Worm (Caenorhabditis elegans) whole organism, young adult: ENCODE data around the gene npr-21.

ENCODE experiments used
- C06A6.2 ChIP-seq: fragments of 200-800 bp; sonication (Bioruptor generic); conservative IDR thresholded peaks from 2 replicates; pipeline ENCODE4 v1.3.6; 2022; ENCODE audit warnings: missing genetic modification characterization, missing compliant biosample characterization
- ama-1 ChIP-seq, 3 experiments: fragments of 150-350 bp in 1 of 3; sonication (generic microtip) in 2 of 3; optimal IDR thresholded peaks; 2 replicates each; lab custom pipeline; 2014 to 2018; ENCODE audit warnings: missing biosample characterization in 2 of 3, missing genetic modification characterization in 2 of 3, missing genetic modification reagents in 2 of 3
- ets-4 ChIP-seq: fragments of 200-800 bp; sonication (Bioruptor generic); optimal IDR thresholded peaks from 2 replicates; lab custom pipeline; 2018; ENCODE audit warnings: mild to moderate bottlenecking, missing genetic modification characterization, missing compliant biosample characterization
- nfya-1 ChIP-seq: sonication (generic microtip); optimal IDR thresholded peaks from 2 replicates; lab custom pipeline; 2017; ENCODE audit warnings: antibody characterized with exemption, missing compliant biosample characterization, missing genetic modification characterization, borderline replicate concordance; ENCODE audit not compliant: insufficient read depth
- repo-1 ChIP-seq: sonication (generic microtip); optimal IDR thresholded peaks from 2 replicates; lab custom pipeline; 2017; ENCODE audit warnings: mild to moderate bottlenecking, missing genetic modification characterization, missing compliant biosample characterization

DNA sequence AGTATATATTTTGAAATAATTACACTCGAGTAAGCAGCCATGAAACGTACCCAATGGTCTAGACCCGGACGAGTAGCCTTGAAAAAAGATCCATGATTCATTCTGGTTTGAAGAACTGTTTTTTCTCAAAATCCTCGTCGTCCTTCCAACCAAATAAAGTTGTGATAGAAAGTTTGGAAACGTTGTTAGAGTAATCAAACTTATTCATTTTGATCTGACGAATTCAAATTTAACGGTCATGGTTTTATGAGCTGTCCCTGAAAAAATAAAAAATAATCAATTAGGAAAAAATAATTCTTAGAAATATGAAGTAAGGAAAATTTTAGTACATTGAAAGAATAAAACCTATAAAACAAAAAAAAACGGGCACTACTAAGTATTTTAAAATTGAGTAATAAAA is 18.9 kb upstream of the npr-21 start, which contains the start of gene B0302.4:
- TF ChIP-seq nfya-1 (tag; lab: Kevin White, UChicago): no peak
- no peak for TF ChIP-seq repo-1 (tag; lab: Kevin White, UChicago)
- no peak for TF ChIP-seq ama-1 (optimal IDR thresholded peaks at IDR 0.05; lab: Kevin White, UChicago)
- TF ChIP-seq ama-1 (GFP tag; optimal IDR thresholded peaks at IDR 0.05; lab: Kevin White, UChicago): no peak
- TF ChIP-seq C06A6.2 (GFP tag; lab: Robert Waterston, UW): no peak
- no peak for TF ChIP-seq ets-4 (GFP tag; lab: Kevin White, UChicago)
